Worm (Caenorhabditis elegans): ENCODE data around the gene mec-3.

Gene mec-3

ce11 chrIV:10467347-10467746 is 5.7 kb upstream of the mec-3 start:
- TF ChIP-seq tra-1 (GFP tag; IDR thresholded peaks at IDR 0.05) (0 out of 2 replicates have a peak, but pooled peaks have one; percentile 23), nhr-28 (tag; optimal IDR thresholded peaks at IDR 0.05) (peak; percentile 45), Y105C5A.15 (GFP tag; IDR thresholded peaks at IDR 0.05) (no peak), daf-16 (GFP tag; optimal IDR thresholded peaks at IDR 0.05) (no peak), daf-16 (tag; optimal IDR thresholded peaks at IDR 0.05) (peak; percentile 68), zag-1 (tag; optimal IDR thresholded peaks at IDR 0.05) (no peak), unc-39 (tag; optimal IDR thresholded peaks at IDR 0.05) (no peak), ztf-11 (tag; optimal IDR thresholded peaks at IDR 0.05) (no peak), dmd-6 (GFP tag; IDR thresholded peaks at IDR 0.05) (peak; percentile 91), dpl-1 (GFP tag; optimal IDR thresholded peaks at IDR 0.05) (no peak), ama-1 (optimal IDR thresholded peaks at IDR 0.05) (no peak), hlh-11 (tag; optimal IDR thresholded peaks at IDR 0.05) (peak; percentile 64), dve-1 (tag; optimal IDR thresholded peaks at IDR 0.05; ENCODE audit: insufficient read depth) (peak; percentile 47)

ce11 chrIV:10466398-10466797 is 4.7 kb upstream of the mec-3 start:
- TF ChIP-seq nhr-28 (tag; optimal IDR thresholded peaks at IDR 0.05) (peak; percentile 86), fos-1 (tag; optimal IDR thresholded peaks at IDR 0.05) (no peak), nhr-102 (tag; optimal IDR thresholded peaks at IDR 0.05) (no peak), rbr-2 (tag; optimal IDR thresholded peaks at IDR 0.05) (no peak), lin-15B (tag; optimal IDR thresholded peaks at IDR 0.05) (no peak), daf-16 (GFP tag; optimal IDR thresholded peaks at IDR 0.05) (no peak), daf-16 (tag; optimal IDR thresholded peaks at IDR 0.05) (peak; percentile 43), hlh-30 (tag; optimal IDR thresholded peaks at IDR 0.05; ENCODE audit: insufficient read depth) (no peak), dve-1 (tag; optimal IDR thresholded peaks at IDR 0.05; ENCODE audit: insufficient read depth) (peak; percentile 44), lsy-2 (tag; optimal IDR thresholded peaks at IDR 0.05) (peak in 1 of 2 experiments; percentile 61), Y75B8A.6 (GFP tag; IDR thresholded peaks at IDR 0.05) (no peak), nhr-237 (tag; optimal IDR thresholded peaks at IDR 0.05) (no peak), lin-39 (tag; optimal IDR thresholded peaks at IDR 0.05) (no peak), dmd-9 (GFP tag; IDR thresholded peaks at IDR 0.05) (no peak), php-3 (GFP tag; IDR thresholded peaks at IDR 0.05) (peak; percentile 23; the same call in 1 of the 2 replicates), pqm-1 (tag; optimal IDR thresholded peaks at IDR 0.05) (peak; percentile 83), dmd-6 (GFP tag; IDR thresholded peaks at IDR 0.05) (peak; percentile 70), hlh-11 (tag; optimal IDR thresholded peaks at IDR 0.05) (peak; percentile 44), duxl-1 (tag; optimal IDR thresholded peaks at IDR 0.05; ENCODE audit: poor library complexity) (no peak), ceh-62 (tag; optimal IDR thresholded peaks at IDR 0.05) (no peak), aha-1 (tag) (peak; percentile 54), nhr-77 (tag; optimal IDR thresholded peaks at IDR 0.05) (peak; percentile 38), egl-43 (GFP tag; IDR thresholded peaks at IDR 0.05) (no peak)

ce11 chrIV:10465764-10466163 is 4.1 kb upstream of the mec-3 start:
- TF ChIP-seq cey-2 (tag; optimal IDR thresholded peaks at IDR 0.05; ENCODE audit: borderline replicate concordance, insufficient read depth) (no peak), unc-62 (GFP tag; optimal IDR thresholded peaks at IDR 0.05 in 1 of 2) (peak in 1 of 2 experiments; percentile 95), unc-62 (tag; optimal IDR thresholded peaks at IDR 0.05) (no peak), madf-9 (GFP tag; conservative IDR thresholded peaks at IDR 0.05) (no peak)

- TF ChIP-seq nhr-28 (tag; optimal IDR thresholded peaks at IDR 0.05) = peak; percentile 20
- peak in 1 of 2 experiments; percentile 16 for TF ChIP-seq unc-62 (GFP tag; optimal IDR thresholded peaks at IDR 0.05 in 1 of 2)
- TF ChIP-seq unc-62 (tag; optimal IDR thresholded peaks at IDR 0.05) = no peak
- TF ChIP-seq zfp-3 (GFP tag; conservative IDR thresholded peaks at IDR 0.05) = no peak
- TF ChIP-seq snpc-1.2 (GFP tag; IDR thresholded peaks at IDR 0.05) = no peak
- peak; percentile 47 for TF ChIP-seq dve-1 (tag; optimal IDR thresholded peaks at IDR 0.05; ENCODE audit: insufficient read depth)
- 0 out of 2 replicates have a peak, but pooled peaks have one; percentile 13 for TF ChIP-seq dmd-6 (GFP tag; IDR thresholded peaks at IDR 0.05)
- TF ChIP-seq ctbp-1 (GFP tag; IDR thresholded peaks at IDR 0.05) = no peak
- no peak for TF ChIP-seq hif-1 (tag; optimal IDR thresholded peaks at IDR 0.05)
- no peak for TF ChIP-seq lin-15B (tag; optimal IDR thresholded peaks at IDR 0.05)
- no peak for TF ChIP-seq dpl-1 (GFP tag; optimal IDR thresholded peaks at IDR 0.05)
- no peak for TF ChIP-seq set-16 (GFP tag; IDR thresholded peaks at IDR 0.05)
- no peak for TF ChIP-seq nhr-41 (GFP tag; IDR thresholded peaks at IDR 0.05)
- TF ChIP-seq nhr-102 (tag; optimal IDR thresholded peaks at IDR 0.05) = no peak
- no peak for TF ChIP-seq daf-16 (GFP tag; optimal IDR thresholded peaks at IDR 0.05)
- peak; percentile 33 for TF ChIP-seq daf-16 (tag; optimal IDR thresholded peaks at IDR 0.05)
- TF ChIP-seq hlh-11 (tag; optimal IDR thresholded peaks at IDR 0.05) = no peak
- no peak for TF ChIP-seq arid-1 (GFP tag; conservative IDR thresholded peaks at IDR 0.05)
Measured at ce11 chrIV:10463987-10464638, 2.4 kb upstream of the mec-3 start, which contains the start of gene ugt-43. TSS of gene ugt-43 (plus strand) at chrIV:10464588.
